Worm (Caenorhabditis elegans): ENCODE measurements around the gene F55A11.6.

DNA sequence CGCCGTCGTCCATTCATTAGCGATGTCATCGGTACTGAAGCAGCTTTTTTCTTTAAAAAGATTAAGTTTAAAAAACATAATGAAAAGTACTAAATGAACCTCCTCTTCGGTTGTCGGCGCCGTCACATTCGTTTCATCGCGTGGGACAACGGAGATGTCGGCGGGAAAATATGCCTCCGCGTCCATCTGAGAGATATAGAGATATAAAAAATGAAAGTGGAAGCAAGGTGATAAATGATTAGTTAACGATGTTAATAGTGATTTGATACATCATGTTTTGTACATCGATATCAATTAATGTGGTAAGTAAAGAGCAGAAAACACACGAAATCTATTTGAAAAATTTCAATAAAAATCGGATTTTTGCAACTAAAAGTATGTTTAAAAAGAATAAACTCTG, 10.6 kb downstream of the F55A11.6 start, which contains the start of gene F55A11.7:
- TF ChIP-seq F49E8.2 (tag; optimal IDR thresholded peaks at IDR 0.05; ENCODE audit: borderline replicate concordance) (no peak), mes-2 (tag; optimal IDR thresholded peaks at IDR 0.05; ENCODE audit: poor library complexity, severe bottlenecking) (no peak), daf-8 (GFP tag; IDR thresholded peaks at IDR 0.05) (no peak)

All from whole organism, L4 larva.